Worm (Caenorhabditis elegans) whole organism, L1 larva: ENCODE results near the gene alp-1.

Experiments
- C04F5.9 ChIP-seq: sonication (generic microtip); optimal IDR thresholded peaks from 2 replicates; lab custom pipeline; 2016; ENCODE audit warnings: missing genetic modification characterization, missing compliant biosample characterization
- Y116A8C.19 ChIP-seq: sonication (generic microtip); optimal IDR thresholded peaks from 2 replicates; lab custom pipeline; 2016; ENCODE audit warnings: missing compliant biosample characterization, missing genetic modification characterization, borderline replicate concordance
- blmp-1 ChIP-seq: fragments of 150-350 bp; optimal IDR thresholded peaks from 2 replicates; lab custom pipeline; 2014; ENCODE audit warnings: missing biosample characterization, missing genetic modification characterization
- ceh-63 ChIP-seq: fragments of 200-800 bp; sonication (Bioruptor generic); optimal IDR thresholded peaks from 2 replicates; lab custom pipeline; 2018; ENCODE audit warnings: mild to moderate bottlenecking, missing genetic modification characterization, missing compliant biosample characterization
- ceh-90 ChIP-seq: sonication (generic microtip); optimal IDR thresholded peaks from 2 replicates; lab custom pipeline; 2016; ENCODE audit warnings: missing genetic modification characterization, missing compliant biosample characterization
- ces-1 ChIP-seq: fragments of 150-350 bp; optimal IDR thresholded peaks from 2 replicates; lab custom pipeline; 2014; ENCODE audit warnings: missing biosample characterization, missing genetic modification reagents, missing genetic modification characterization
- dpl-1 ChIP-seq, 3 experiments: fragments of 150-350 bp in 2 of 3; sonication (generic microtip) in 1 of 3; optimal IDR thresholded peaks; 2 replicates each; lab custom pipeline; 2014 to 2017; ENCODE audit warnings: missing biosample characterization in 3 of 3, missing genetic modification characterization in 3 of 3, missing genetic modification reagents in 3 of 3
- efl-3 ChIP-seq: fragments of 200-800 bp; sonication (Bioruptor generic); optimal IDR thresholded peaks from 2 replicates; lab custom pipeline; 2018; ENCODE audit warnings: mild to moderate bottlenecking, missing genetic modification characterization, missing compliant biosample characterization
- egl-13 ChIP-seq: sonication (generic microtip); optimal IDR thresholded peaks from 2 replicates; lab custom pipeline; 2016; ENCODE audit warnings: missing genotype, missing genetic modification reagents, missing genetic modification characterization, missing compliant biosample characterization
- egl-27 ChIP-seq, 2 experiments: fragments of 150-350 bp in 1 of 2; sonication (generic microtip); optimal IDR thresholded peaks; 3 replicates each; lab custom pipeline; 2017 to 2018; ENCODE audit warnings: missing biosample characterization in 2 of 2, missing genetic modification characterization in 2 of 2, missing genetic modification reagents in 2 of 2
- elt-2 ChIP-seq: sonication (generic microtip); optimal IDR thresholded peaks from 2 replicates; lab custom pipeline; 2016; ENCODE audit warnings: missing genetic modification characterization, mild to moderate bottlenecking, inconsistent platforms, missing compliant biosample characterization, missing genetic modification reagents
- elt-3 ChIP-seq, 6 experiments: fragments of 150-350 bp in 1 of 6; sonication (generic microtip); optimal IDR thresholded peaks; 2 replicates each; lab custom pipeline; 2017 to 2018; ENCODE audit warnings: missing biosample characterization in 6 of 6, missing genetic modification characterization in 6 of 6, inconsistent platforms in 1 of 6
- fkh-4 ChIP-seq: sonication (generic microtip); optimal IDR thresholded peaks from 2 replicates; lab custom pipeline; 2016; ENCODE audit warnings: missing compliant biosample characterization, missing genetic modification characterization, borderline replicate concordance
- fos-1 ChIP-seq: fragments of 150-350 bp; optimal IDR thresholded peaks from 2 replicates; lab custom pipeline; 2014; ENCODE audit warnings: missing biosample characterization, missing genetic modification characterization
- grh-1 ChIP-seq: fragments of 200-800 bp; sonication (Bioruptor generic); IDR thresholded peaks from 2 replicates; pipeline ENCODE4 v1.3.6; 2022; ENCODE audit warnings: missing genetic modification reagents, missing genetic modification characterization, missing compliant biosample characterization
- hlh-17 ChIP-seq: fragments of 200-800 bp; sonication (Bioruptor generic); optimal IDR thresholded peaks from 2 replicates; lab custom pipeline; 2018; ENCODE audit warnings: missing genetic modification characterization, mild to moderate bottlenecking, missing compliant biosample characterization, moderate library complexity, borderline replicate concordance
- hlh-4 ChIP-seq: sonication (generic microtip); optimal IDR thresholded peaks from 2 replicates; lab custom pipeline; 2016; ENCODE audit warnings: mild to moderate bottlenecking, missing genetic modification characterization, missing compliant biosample characterization
- hpl-2 ChIP-seq: fragments of 150-350 bp; optimal IDR thresholded peaks from 2 replicates; lab custom pipeline; 2014; ENCODE audit warnings: missing biosample characterization, missing genetic modification reagents, missing genetic modification characterization
- lin-13 ChIP-seq: fragments of 150-350 bp; optimal IDR thresholded peaks from 2 replicates; lab custom pipeline; 2014; ENCODE audit warnings: missing biosample characterization, missing genetic modification reagents, missing genetic modification characterization
- lin-14 ChIP-seq: fragments of 200-800 bp; sonication (Bioruptor generic); optimal IDR thresholded peaks from 2 replicates; lab custom pipeline; 2018; ENCODE audit warnings: mild to moderate bottlenecking, missing genetic modification characterization, moderate library complexity, missing compliant biosample characterization
- lir-3 ChIP-seq: sonication (generic microtip); optimal IDR thresholded peaks from 2 replicates; lab custom pipeline; 2016; ENCODE audit warnings: mild to moderate bottlenecking, missing genetic modification characterization, moderate library complexity, missing compliant biosample characterization; ENCODE audit not compliant: poor library complexity
- mab-9 ChIP-seq: fragments of 200-800 bp; sonication (Bioruptor generic); IDR thresholded peaks from 2 replicates; pipeline ENCODE4 v1.3.6; 2022; ENCODE audit warnings: missing genetic modification reagents, missing genetic modification characterization, missing compliant biosample characterization
- mdl-1 ChIP-seq, 2 experiments: fragments of 150-350 bp; optimal IDR thresholded peaks; 2 replicates each; lab custom pipeline; 2014 to 2017; ENCODE audit warnings: missing biosample characterization in 2 of 2, missing genetic modification characterization in 2 of 2, inconsistent platforms in 1 of 2
- mef-2 ChIP-seq: fragments of 150-350 bp; optimal IDR thresholded peaks from 2 replicates; lab custom pipeline; 2014; ENCODE audit warnings: missing biosample characterization, missing genetic modification characterization
- nhr-11 ChIP-seq: fragments of 150-350 bp; optimal IDR thresholded peaks from 2 replicates; lab custom pipeline; 2014; ENCODE audit warnings: missing biosample characterization, missing genetic modification characterization
- nhr-12 ChIP-seq: sonication (generic microtip); optimal IDR thresholded peaks from 2 replicates; lab custom pipeline; 2017; ENCODE audit warnings: missing biosample characterization, missing genetic modification characterization
- nhr-19 ChIP-seq: fragments of 200-800 bp; sonication (Bioruptor generic); conservative IDR thresholded peaks from 2 replicates; pipeline ENCODE4 v1.3.6; 2022; ENCODE audit warnings: missing genetic modification characterization, missing compliant biosample characterization
- nhr-20 ChIP-seq: sonication (generic microtip); optimal IDR thresholded peaks from 2 replicates; lab custom pipeline; 2016; ENCODE audit warnings: mild to moderate bottlenecking, missing genetic modification characterization, missing compliant biosample characterization
- nhr-28 ChIP-seq: fragments of 150-350 bp; optimal IDR thresholded peaks from 2 replicates; lab custom pipeline; 2014; ENCODE audit warnings: missing biosample characterization, missing genetic modification characterization
- nhr-71 ChIP-seq: sonication (generic microtip); optimal IDR thresholded peaks from 2 replicates; lab custom pipeline; 2016; ENCODE audit warnings: mild to moderate bottlenecking, missing genetic modification characterization, moderate library complexity, missing compliant biosample characterization
- nhr-76 ChIP-seq: sonication (generic microtip); optimal IDR thresholded peaks from 2 replicates; lab custom pipeline; 2017; ENCODE audit warnings: missing biosample characterization, missing genetic modification characterization
- nhr-77 ChIP-seq: fragments of 150-350 bp; optimal IDR thresholded peaks from 2 replicates; lab custom pipeline; 2014; ENCODE audit warnings: missing biosample characterization, missing genetic modification characterization
- nhr-90 ChIP-seq: sonication (generic microtip); optimal IDR thresholded peaks from 2 replicates; lab custom pipeline; 2016; ENCODE audit warnings: mild to moderate bottlenecking, missing genetic modification characterization, missing compliant biosample characterization; ENCODE audit not compliant: poor library complexity
- pax-3 ChIP-seq: fragments of 200-800 bp; sonication (Bioruptor generic); optimal IDR thresholded peaks from 2 replicates; lab custom pipeline; 2018; ENCODE audit warnings: mild to moderate bottlenecking, missing genetic modification characterization, moderate library complexity, missing compliant biosample characterization
- pqm-1 ChIP-seq: sonication (generic microtip); optimal IDR thresholded peaks from 3 replicates; lab custom pipeline; 2017; ENCODE audit warnings: missing biosample characterization, missing genetic modification characterization
- rnt-1 ChIP-seq: sonication (generic microtip); optimal IDR thresholded peaks from 2 replicates; lab custom pipeline; 2016; ENCODE audit warnings: mild to moderate bottlenecking, missing genetic modification characterization, moderate library complexity, missing compliant biosample characterization
- skn-1 ChIP-seq: fragments of 150-350 bp; optimal IDR thresholded peaks from 2 replicates; lab custom pipeline; 2014; ENCODE audit warnings: missing biosample characterization, missing genetic modification characterization
- snpc-4 ChIP-seq: fragments of 150-350 bp; optimal IDR thresholded peaks from 2 replicates; lab custom pipeline; 2014; ENCODE audit warnings: missing biosample characterization, missing genetic modification characterization
- snu-23 ChIP-seq: sonication (generic microtip); optimal IDR thresholded peaks from 2 replicates; lab custom pipeline; 2016; ENCODE audit warnings: missing genetic modification characterization, missing compliant biosample characterization
- swsn-7 ChIP-seq: sonication (generic microtip); optimal IDR thresholded peaks from 2 replicates; lab custom pipeline; 2016; ENCODE audit warnings: missing genetic modification characterization, missing compliant biosample characterization
- tbx-2 ChIP-seq: sonication (generic microtip); optimal IDR thresholded peaks from 2 replicates; lab custom pipeline; 2016; ENCODE audit warnings: missing genetic modification characterization, missing compliant biosample characterization
- unc-30 ChIP-seq: sonication (generic microtip); optimal IDR thresholded peaks from 2 replicates; lab custom pipeline; 2017; ENCODE audit warnings: missing biosample characterization, missing genetic modification characterization
- unc-62 ChIP-seq: fragments of 150-350 bp; optimal IDR thresholded peaks from 2 replicates; lab custom pipeline; 2014; ENCODE audit warnings: missing biosample characterization, missing genetic modification reagents, missing genetic modification characterization
- unc-86 ChIP-seq: sonication (generic microtip); optimal IDR thresholded peaks from 2 replicates; lab custom pipeline; 2016; ENCODE audit warnings: missing genetic modification characterization, missing compliant biosample characterization
- xbp-1 ChIP-seq: sonication (generic microtip); optimal IDR thresholded peaks from 2 replicates; lab custom pipeline; 2016; ENCODE audit warnings: missing genetic modification characterization, missing compliant biosample characterization
- zip-4 ChIP-seq: fragments of 200-800 bp; sonication (Bioruptor generic); optimal IDR thresholded peaks from 2 replicates; lab custom pipeline; 2018; ENCODE audit warnings: mild to moderate bottlenecking, missing genetic modification characterization, moderate library complexity, missing compliant biosample characterization
- ztf-4 ChIP-seq: fragments of 150-350 bp; optimal IDR thresholded peaks from 2 replicates; lab custom pipeline; 2014; ENCODE audit warnings: missing biosample characterization, missing genetic modification characterization

alp-1 gene

DNA sequence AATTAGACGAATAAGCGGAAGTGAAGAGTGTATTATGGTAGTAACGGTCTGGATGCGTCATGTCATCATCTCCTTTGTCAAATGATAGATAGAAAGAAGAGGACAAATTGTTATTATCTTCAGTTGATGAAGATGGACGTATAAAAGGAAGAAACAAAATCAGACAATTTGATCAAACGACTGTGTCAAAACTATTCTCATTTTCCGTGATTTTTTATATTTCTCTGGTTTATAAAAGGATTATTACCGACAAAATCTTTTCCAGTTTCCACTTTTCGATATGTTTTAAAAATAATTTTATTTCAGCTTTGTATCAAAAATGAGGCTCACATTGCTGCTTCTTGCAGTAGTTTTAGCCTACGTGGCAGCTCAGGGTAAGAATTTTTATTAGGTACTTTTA, 36.3 kb upstream of the alp-1 start, which contains the start of gene grsp-2 (continued):
- TF ChIP-seq fkh-4 (tag; lab: Kevin White, UChicago) (no peak), mdl-1 (tag; optimal IDR thresholded peaks at IDR 0.05; lab: Kevin White, UChicago) (no peak), nhr-71 (peak; percentile 5), nhr-20 (tag; lab: Kevin White, UChicago) (no peak), nhr-28 (tag; lab: Kevin White, UChicago) (no peak), unc-62 (GFP tag; lab: Kevin White, UChicago) (no peak), elt-2 (tag; lab: Kevin White, UChicago) (no peak), nhr-12 (no peak), unc-30 (tag; lab: Kevin White, UChicago) (no peak), mab-9 (GFP tag; lab: Robert Waterston, UW) (no peak), elt-3 (tag; optimal IDR thresholded peaks at IDR 0.05; lab: Kevin White, UChicago) (peak in 1 of 6 experiments; percentile 1), ceh-63 (GFP tag; lab: Kevin White, UChicago) (no peak), tbx-2 (tag; lab: Kevin White, UChicago) (no peak), lin-13 (GFP tag; lab: Kevin White, UChicago) (no peak), fos-1 (tag; lab: Kevin White, UChicago) (no peak), egl-13 (tag; lab: Kevin White, UChicago) (no peak)

DNA sequence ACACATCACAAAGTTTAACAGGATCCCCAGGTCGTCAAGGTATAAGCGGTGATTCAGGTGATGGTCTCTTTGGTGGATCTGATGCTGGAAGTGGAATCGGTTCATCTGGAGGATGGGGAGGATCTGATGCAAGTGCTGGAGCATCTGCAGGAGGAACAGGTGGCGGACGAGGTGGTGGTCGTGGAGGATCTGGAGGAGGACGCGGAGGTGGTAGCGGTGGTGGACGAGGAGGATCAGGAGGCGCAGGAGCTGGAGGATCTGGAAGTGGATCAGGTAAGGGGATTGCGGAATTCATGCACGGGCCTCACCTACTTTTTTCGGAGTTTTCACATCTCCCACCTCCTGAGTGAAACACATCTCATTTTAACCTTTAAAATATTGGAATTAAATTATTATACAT, 35.7 kb upstream of the alp-1 start:
- no peak for TF ChIP-seq elt-2 (tag; lab: Kevin White, UChicago)
- no peak for TF ChIP-seq egl-13 (tag; lab: Kevin White, UChicago)
- no peak for TF ChIP-seq grh-1 (GFP tag; lab: Robert Waterston, UW)
- TF ChIP-seq rnt-1 (tag; lab: Kevin White, UChicago), result no peak
- no peak for TF ChIP-seq lin-14 (GFP tag; lab: Kevin White, UChicago)
- no peak for TF ChIP-seq nhr-77
- TF ChIP-seq mab-9 (GFP tag; lab: Robert Waterston, UW), result no peak
- no peak for TF ChIP-seq nhr-90

DNA sequence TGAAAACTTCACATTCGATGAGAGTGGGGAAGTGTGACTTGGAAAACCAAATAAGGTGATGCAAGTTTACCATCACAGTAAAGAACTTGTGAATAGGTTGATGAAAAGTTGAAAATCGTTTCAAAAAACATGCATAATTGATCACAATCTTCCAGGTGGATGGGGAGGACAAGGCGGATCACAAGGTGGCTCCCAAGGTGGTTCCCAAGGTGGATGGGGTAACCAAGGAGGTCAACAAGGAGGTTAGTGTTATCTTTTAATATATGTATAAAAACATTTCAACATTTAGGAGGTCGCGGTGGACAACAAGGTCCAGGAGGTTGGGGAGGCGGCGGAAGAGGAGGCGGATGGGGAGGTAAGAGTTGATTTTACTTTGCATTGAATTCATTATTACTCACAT, 34.7 kb upstream of the alp-1 start, which contains the start of gene T28C6.10:
TSS of gene T28C6.10 (plus strand) at position 301 of the 400 bp plus-strand sequence.
- TF ChIP-seq ceh-90 (tag; lab: Kevin White, UChicago) (no peak), swsn-7 (no peak), nhr-90 (no peak), lin-13 (GFP tag; lab: Kevin White, UChicago) (no peak), ces-1 (no peak), fkh-4 (tag; lab: Kevin White, UChicago) (no peak), fos-1 (tag; lab: Kevin White, UChicago) (no peak), ztf-4 (tag; lab: Kevin White, UChicago) (no peak), egl-27 (tag; optimal IDR thresholded peaks at IDR 0.05; lab: Kevin White, UChicago) (no peak), snu-23 (GFP tag; lab: Kevin White, UChicago) (no peak), skn-1 (no peak), unc-30 (tag; lab: Kevin White, UChicago) (no peak), pqm-1 (no peak), hpl-2 (GFP tag; lab: Kevin White, UChicago) (no peak), Y116A8C.19 (tag; lab: Kevin White, UChicago) (no peak), blmp-1 (no peak), mdl-1 (tag; optimal IDR thresholded peaks at IDR 0.05; lab: Kevin White, UChicago) (no peak)

DNA sequence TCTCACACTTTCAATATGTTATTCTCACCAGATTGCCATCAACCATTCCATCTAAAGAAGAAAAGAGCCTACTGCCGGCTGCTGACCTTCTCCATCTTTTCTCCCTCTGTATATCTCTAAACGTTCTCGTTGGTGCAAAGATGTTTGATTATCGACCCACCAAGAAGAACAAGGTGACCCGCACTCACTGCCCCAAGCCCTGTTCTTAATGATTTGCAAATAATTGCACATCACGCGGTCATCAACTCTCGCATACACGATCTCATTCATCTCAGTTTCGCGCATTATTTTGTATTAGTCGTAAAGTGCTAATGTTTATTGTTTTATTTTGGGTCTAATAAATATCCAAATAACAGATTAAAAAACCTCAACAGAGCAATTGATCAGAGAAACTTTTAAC, 32.8 kb upstream of the alp-1 start:
- TF ChIP-seq hlh-17 (GFP tag; lab: Kevin White, UChicago), result no peak
- TF ChIP-seq dpl-1 (GFP tag; optimal IDR thresholded peaks at IDR 0.05; lab: Kevin White, UChicago), result no peak
- TF ChIP-seq lir-3, result no peak
- TF ChIP-seq nhr-11 (tag; lab: Kevin White, UChicago), result no peak
- no peak for TF ChIP-seq C04F5.9 (tag; lab: Kevin White, UChicago)
- no peak for TF ChIP-seq mef-2 (tag; lab: Kevin White, UChicago)
- no peak for TF ChIP-seq elt-3 (tag; optimal IDR thresholded peaks at IDR 0.05; lab: Kevin White, UChicago)
- TF ChIP-seq nhr-19 (GFP tag; lab: Robert Waterston, UW), result no peak
- TF ChIP-seq hlh-4, result no peak
- no peak for TF ChIP-seq unc-30 (tag; lab: Kevin White, UChicago)
- no peak for TF ChIP-seq efl-3 (GFP tag; lab: Kevin White, UChicago)
- no peak for TF ChIP-seq snpc-4 (tag; lab: Kevin White, UChicago)
- no peak for TF ChIP-seq pax-3 (tag; lab: Kevin White, UChicago)
- TF ChIP-seq rnt-1 (tag; lab: Kevin White, UChicago), result no peak
- no peak for TF ChIP-seq xbp-1 (tag; lab: Kevin White, UChicago)
- TF ChIP-seq grh-1 (GFP tag; lab: Robert Waterston, UW), result no peak
- no peak for TF ChIP-seq zip-4 (GFP tag; lab: Kevin White, UChicago)
- TF ChIP-seq nhr-76, result no peak
- TF ChIP-seq unc-86 (tag; lab: Kevin White, UChicago), result no peak
